Worm (Caenorhabditis elegans): Measurements from ENCODE around the gene srh-28.

- TF ChIP-seq ceh-9 (tag; optimal IDR thresholded peaks at IDR 0.05) (no peak), ceh-2 (tag; optimal IDR thresholded peaks at IDR 0.05) (peak; percentile 20), lin-11 (tag; optimal IDR thresholded peaks at IDR 0.05) (no peak), elt-4 (tag; optimal IDR thresholded peaks at IDR 0.05) (no peak), fkh-10 (GFP tag; optimal IDR thresholded peaks at IDR 0.05) (no peak), ama-1 (optimal IDR thresholded peaks at IDR 0.05) (no peak), pqm-1 (tag; optimal IDR thresholded peaks at IDR 0.05) (no peak), zip-5 (tag; optimal IDR thresholded peaks at IDR 0.05) (peak; percentile 10), ceh-24 (tag; optimal IDR thresholded peaks at IDR 0.05) (no peak), ets-4 (tag; optimal IDR thresholded peaks at IDR 0.05) (no peak), pha-2 (tag; optimal IDR thresholded peaks at IDR 0.05) (no peak), che-1 (tag; optimal IDR thresholded peaks at IDR 0.05) (no peak)
Measured at ce11 chrV:6784853-6785492, 9.4 kb upstream of the srh-28 start, which contains the start of the genes spn-4 and spe-39.

All from whole organism, late embryonic.